Fruit fly (Drosophila melanogaster) whole organism, embryonic: ENCODE measurements around the gene Cisd2.

Experiments
- Abd-B ChIP-seq: fragments of 200-800 bp; sonication (Bioruptor generic); optimal IDR thresholded peaks from 2 replicates; lab custom pipeline; 2018; ENCODE audit warnings: missing biosample characterization, mild to moderate bottlenecking, missing genetic modification characterization, moderate library complexity
- C15 ChIP-seq: fragments of 200-800 bp; sonication (Bioruptor generic); IDR thresholded peaks from 3 replicates; pipeline ENCODE4 v1.3.6; 2022; ENCODE audit warnings: missing biosample characterization, missing genetic modification characterization
- CG10267 ChIP-seq: fragments of 200-800 bp; sonication (Bioruptor generic); optimal IDR thresholded peaks from 2 replicates; lab custom pipeline; 2018; ENCODE audit warnings: missing biosample characterization, mild to moderate bottlenecking, missing genetic modification characterization, moderate library complexity
- CG12659 ChIP-seq: fragments of 200-800 bp; sonication (Bioruptor generic); optimal IDR thresholded peaks from 3 replicates; lab custom pipeline; 2017; ENCODE audit warnings: mild to moderate bottlenecking, missing biosample characterization, missing genetic modification reagents, missing genetic modification characterization
- CG14710 ChIP-seq: fragments of 200-800 bp; sonication (Bioruptor generic); optimal IDR thresholded peaks from 3 replicates; lab custom pipeline; 2019; ENCODE audit warnings: missing biosample characterization, mild to moderate bottlenecking, missing genetic modification characterization, moderate library complexity
- CG1603 ChIP-seq: fragments of 200-800 bp; sonication (Bioruptor generic); optimal IDR thresholded peaks from 2 replicates; lab custom pipeline; 2019; ENCODE audit warnings: missing biosample characterization, mild to moderate bottlenecking, missing genetic modification characterization, moderate library complexity
- CG17186 ChIP-seq: fragments of 200-800 bp; sonication (Bioruptor generic); optimal IDR thresholded peaks from 3 replicates; lab custom pipeline; 2017; ENCODE audit warnings: missing biosample characterization, missing genetic modification reagents, missing genetic modification characterization
- CG18476 ChIP-seq: fragments of 200-800 bp; sonication (Bioruptor generic); optimal IDR thresholded peaks from 2 replicates; lab custom pipeline; 2016; ENCODE audit warnings: missing biosample characterization, mild to moderate bottlenecking, missing genetic modification characterization
- CG2116 ChIP-seq: fragments of 200-800 bp; sonication (Bioruptor generic); optimal IDR thresholded peaks from 3 replicates; lab custom pipeline; 2018; ENCODE audit warnings: missing biosample characterization, mild to moderate bottlenecking, missing genetic modification characterization
- CG2120 ChIP-seq: fragments of 200-800 bp; sonication (Bioruptor generic); optimal IDR thresholded peaks from 3 replicates; lab custom pipeline; 2016; ENCODE audit warnings: missing biosample characterization, missing genetic modification characterization
- CG34224 ChIP-seq: fragments of 200-800 bp; sonication (Bioruptor generic); IDR thresholded peaks from 3 replicates; pipeline ENCODE4 v1.3.6; 2022; ENCODE audit warnings: missing biosample characterization, missing genetic modification characterization; ENCODE audit not compliant: partially characterized antibody
- CG42726 ChIP-seq: fragments of 200-800 bp; sonication (Bioruptor generic); IDR thresholded peaks from 2 replicates; pipeline ENCODE4 v1.3.6; 2022; ENCODE audit warnings: missing biosample characterization, missing genetic modification characterization; ENCODE audit not compliant: partially characterized antibody
- CG7745 ChIP-seq: fragments of 200-800 bp; sonication (Bioruptor generic); optimal IDR thresholded peaks from 2 replicates; lab custom pipeline; 2018; ENCODE audit warnings: missing biosample characterization, mild to moderate bottlenecking, missing genetic modification characterization, moderate library complexity
- Dll ChIP-seq: fragments of 200-800 bp; sonication (Bioruptor generic); IDR thresholded peaks from 4 replicates; pipeline ENCODE4 v1.3.6; 2022; ENCODE audit warnings: missing biosample characterization, missing genetic modification characterization; ENCODE audit not compliant: partially characterized antibody
- Doc3 ChIP-seq: fragments of 200-800 bp; sonication (Bioruptor generic); IDR thresholded peaks from 3 replicates; pipeline ENCODE4 v1.3.6; 2022; ENCODE audit warnings: missing biosample characterization, missing genetic modification characterization; ENCODE audit not compliant: partially characterized antibody
- Fer3 ChIP-seq: fragments of 200-800 bp; sonication (Bioruptor generic); optimal IDR thresholded peaks from 2 replicates; lab custom pipeline; 2018; ENCODE audit warnings: missing biosample characterization, mild to moderate bottlenecking, missing genetic modification characterization, moderate library complexity
- HLH4C ChIP-seq: fragments of 200-800 bp; sonication (Bioruptor generic); IDR thresholded peaks from 3 replicates; pipeline ENCODE4 v1.3.6; 2022; ENCODE audit warnings: missing biosample characterization, missing genetic modification characterization; ENCODE audit not compliant: partially characterized antibody
- Jarid2 ChIP-seq: fragments of 200-800 bp; sonication (Bioruptor generic); optimal IDR thresholded peaks from 3 replicates; lab custom pipeline; 2017; ENCODE audit warnings: mild to moderate bottlenecking, missing biosample characterization, missing genetic modification reagents, missing genetic modification characterization
- Mrtf ChIP-seq: fragments of 200-800 bp; sonication (Bioruptor generic); IDR thresholded peaks from 3 replicates; pipeline ENCODE4 v1.3.6; 2022; ENCODE audit warnings: missing biosample characterization, missing genetic modification characterization
- Nf-YB ChIP-seq: fragments of 200-800 bp; sonication (Bioruptor generic); optimal IDR thresholded peaks from 3 replicates; lab custom pipeline; 2019; ENCODE audit warnings: missing biosample characterization, mild to moderate bottlenecking, missing genetic modification characterization, moderate library complexity
- Nf-YC ChIP-seq: fragments of 200-800 bp; optimal IDR thresholded peaks from 3 replicates; lab custom pipeline; 2019; ENCODE audit warnings: missing biosample characterization, mild to moderate bottlenecking, missing genetic modification characterization, moderate library complexity
- Oaz ChIP-seq: fragments of 200-800 bp; sonication (Bioruptor generic); IDR thresholded peaks from 2 replicates; pipeline ENCODE4 v1.3.6; 2022; ENCODE audit warnings: missing biosample characterization, missing genetic modification characterization
- Opbp ChIP-seq: fragments of 200-800 bp; sonication (Bioruptor generic); IDR thresholded peaks from 3 replicates; pipeline ENCODE4 v1.3.6; 2022; ENCODE audit warnings: missing biosample characterization, missing genetic modification characterization; ENCODE audit not compliant: partially characterized antibody
- Stat92E ChIP-seq, 3 experiments: fragments of >200 bp in 2 of 3; fragments of 200-800 bp in 1 of 3; sonication (Bioruptor generic) in 1 of 3; optimal IDR thresholded peaks; 2 replicates each; lab custom pipeline; 2017 to 2019; ENCODE audit warnings: missing biosample characterization in 3 of 3, missing genetic modification characterization in 3 of 3, mild to moderate bottlenecking in 1 of 3, moderate library complexity in 1 of 3
- YL-1 ChIP-seq: fragments of 200-800 bp; sonication (Bioruptor generic); optimal IDR thresholded peaks from 3 replicates; lab custom pipeline; 2017; ENCODE audit warnings: missing biosample characterization, mild to moderate bottlenecking, missing genetic modification characterization
- chinmo ChIP-seq: fragments of 200-800 bp; sonication (Bioruptor generic); IDR thresholded peaks from 4 replicates; pipeline ENCODE4 v1.3.6; 2022; ENCODE audit warnings: missing biosample characterization, missing genetic modification characterization; ENCODE audit not compliant: partially characterized antibody
- chm ChIP-seq: fragments of 200-800 bp; sonication (Bioruptor generic); IDR thresholded peaks from 2 replicates; pipeline ENCODE4 v1.3.6; 2022; ENCODE audit warnings: missing biosample characterization, missing genetic modification characterization
- grau ChIP-seq: fragments of 200-800 bp; optimal IDR thresholded peaks from 3 replicates; lab custom pipeline; 2019; ENCODE audit warnings: missing biosample characterization, mild to moderate bottlenecking, missing genetic modification characterization, moderate library complexity
- grn ChIP-seq: fragments of 200-800 bp; sonication (Bioruptor generic); optimal IDR thresholded peaks from 3 replicates; lab custom pipeline; 2017; ENCODE audit warnings: missing biosample characterization, missing genetic modification characterization
- gro ChIP-seq: fragments of 200-800 bp; sonication (Bioruptor generic); optimal IDR thresholded peaks from 2 replicates; lab custom pipeline; 2016; ENCODE audit warnings: missing biosample characterization, missing genetic modification characterization
- ham ChIP-seq: fragments of 200-800 bp; sonication (Bioruptor generic); IDR thresholded peaks from 2 replicates; pipeline ENCODE4 v1.3.6; 2022; ENCODE audit warnings: missing biosample characterization, missing genetic modification characterization
- hb ChIP-seq: fragments of 200-800 bp; sonication (Bioruptor generic); IDR thresholded peaks from 3 replicates; pipeline ENCODE4 v1.3.6; 2022; ENCODE audit warnings: missing biosample characterization, missing genetic modification characterization; ENCODE audit not compliant: partially characterized antibody
- inv ChIP-seq: fragments of 200-800 bp; sonication (Bioruptor generic); IDR thresholded peaks from 2 replicates; pipeline ENCODE4 v1.3.6; 2022; ENCODE audit warnings: missing biosample characterization, missing genetic modification characterization; ENCODE audit not compliant: partially characterized antibody
- knrl ChIP-seq: fragments of 200-800 bp; sonication (Bioruptor generic); IDR thresholded peaks from 3 replicates; pipeline ENCODE4 v1.3.6; 2022; ENCODE audit warnings: missing biosample characterization, missing genetic modification characterization; ENCODE audit not compliant: partially characterized antibody
- nmo ChIP-seq: fragments of 200-800 bp; sonication (Bioruptor generic); optimal IDR thresholded peaks from 2 replicates; lab custom pipeline; 2018; ENCODE audit warnings: missing biosample characterization, mild to moderate bottlenecking, missing genetic modification characterization, moderate library complexity
- prd ChIP-seq, 3 experiments: fragments of >200 bp in 2 of 3; fragments of 200-800 bp in 1 of 3; sonication (Bioruptor generic) in 1 of 3; optimal IDR thresholded peaks in 2 of 3; IDR thresholded peaks in 1 of 3; 2 replicates in 2 of 3; 3 replicates in 1 of 3; pipeline versions ENCODE4 v1.3.6 to Lab custom; 2017 to 2022; ENCODE audit warnings: missing biosample characterization in 1 of 3, missing genetic modification characterization in 1 of 3
- pros ChIP-seq: fragments of 200-800 bp; sonication (Bioruptor generic); optimal IDR thresholded peaks from 3 replicates; lab custom pipeline; 2019; ENCODE audit warnings: missing biosample characterization, mild to moderate bottlenecking, missing genetic modification characterization, moderate library complexity
- repo ChIP-seq: fragments of 200-800 bp; sonication (Bioruptor generic); optimal IDR thresholded peaks from 2 replicates; lab custom pipeline; 2016; ENCODE audit warnings: missing biosample characterization, missing genetic modification characterization
- row ChIP-seq: fragments of 200-800 bp; sonication (Bioruptor generic); IDR thresholded peaks from 3 replicates; pipeline ENCODE4 v1.3.6; 2022; ENCODE audit warnings: missing biosample characterization, missing genetic modification characterization
- sd ChIP-seq: fragments of 200-800 bp; sonication (Bioruptor generic); optimal IDR thresholded peaks from 3 replicates; lab custom pipeline; 2018; ENCODE audit warnings: missing biosample characterization, mild to moderate bottlenecking, missing genetic modification characterization, moderate library complexity
- slbo ChIP-seq: fragments of 200-800 bp; sonication (Bioruptor generic); IDR thresholded peaks from 2 replicates; pipeline ENCODE4 v1.3.6; 2022; ENCODE audit warnings: missing biosample characterization, missing genetic modification characterization
- sna ChIP-seq: fragments of 200-800 bp; sonication (Bioruptor generic); IDR thresholded peaks from 2 replicates; pipeline ENCODE4 v1.3.6; 2022; ENCODE audit warnings: missing biosample characterization, missing genetic modification characterization; ENCODE audit not compliant: partially characterized antibody
- sob ChIP-seq: fragments of 200-800 bp; sonication (Bioruptor generic); IDR thresholded peaks from 2 replicates; pipeline ENCODE4 v1.3.6; 2022; ENCODE audit warnings: missing biosample characterization, missing genetic modification characterization
- sug ChIP-seq: fragments of 200-800 bp; optimal IDR thresholded peaks from 2 replicates; lab custom pipeline; 2019; ENCODE audit warnings: missing biosample characterization, mild to moderate bottlenecking, missing genetic modification characterization, moderate library complexity
- vnd ChIP-seq: fragments of 200-800 bp; sonication (Bioruptor generic); IDR thresholded peaks from 3 replicates; pipeline ENCODE4 v1.3.6; 2022; ENCODE audit warnings: missing biosample characterization, missing genetic modification characterization; ENCODE audit not compliant: partially characterized antibody

Cisd2 gene

DNA sequence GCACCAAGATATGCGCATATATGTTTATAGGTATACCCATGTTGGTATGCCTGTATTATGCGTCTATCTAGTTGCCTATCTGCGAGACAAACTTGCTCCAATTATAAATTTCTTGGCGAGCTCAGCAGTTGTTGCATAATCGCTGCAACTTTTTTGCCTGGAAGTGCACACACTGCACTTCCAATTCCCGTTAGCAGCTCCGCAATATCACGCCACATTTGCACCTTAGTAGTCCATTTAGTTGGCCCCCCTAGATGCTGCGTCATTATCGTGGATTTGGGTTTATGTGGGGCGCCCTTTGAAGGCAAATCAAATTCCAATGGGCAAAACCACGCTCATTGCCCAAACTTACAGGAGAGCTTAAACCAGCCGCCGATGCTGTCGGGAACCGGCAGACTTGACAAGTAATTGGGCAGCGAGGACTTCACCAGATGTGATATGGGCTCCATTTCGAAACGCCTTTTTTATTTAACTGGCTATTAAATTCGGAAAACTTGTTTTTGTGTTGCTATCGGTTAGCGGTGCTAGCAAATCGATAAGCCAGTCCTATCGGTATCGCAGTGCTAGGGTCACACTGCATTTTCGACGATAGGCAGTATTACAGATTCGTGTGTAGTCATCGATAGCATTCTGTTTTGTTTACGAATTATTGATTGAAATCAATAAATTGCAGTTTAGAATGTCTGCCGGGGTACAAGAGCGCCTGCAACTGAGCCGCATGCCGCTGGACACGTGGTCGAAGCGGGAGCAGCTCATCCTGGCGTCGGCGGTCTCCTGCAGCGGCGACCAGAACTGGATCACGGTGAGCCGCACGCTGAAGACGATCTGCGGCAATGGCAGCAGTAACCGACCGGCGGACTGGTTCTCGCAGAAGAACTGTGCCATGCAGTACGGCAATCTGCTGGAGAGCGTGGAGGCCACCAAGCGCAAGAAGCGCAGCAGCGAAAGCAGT lies at the start of gene Cisd2, which contains the start of gene Brd8:
TSS of gene Cisd2 (minus strand) at position 538 of the 952 bp plus-strand sequence.
TSS of gene Brd8 (plus strand) at position 595 of the 952 bp plus-strand sequence.
- no peak for TF ChIP-seq pros (GFP tag; lab: Kevin White, UChicago)
- peak; percentile 96 for TF ChIP-seq Opbp (GFP tag; lab: Robert Waterston, UW)
- peak; percentile 25; the same call in 1 of the 2 replicates for TF ChIP-seq slbo (GFP tag; lab: Robert Waterston, UW)
- peak; percentile 54 for TF ChIP-seq sd (tag; lab: Kevin White, UChicago)
- peak; percentile 28 for TF ChIP-seq Nf-YC (tag; lab: Kevin White, UChicago)
- no peak for TF ChIP-seq CG7745 (tag; lab: Kevin White, UChicago)
- TF ChIP-seq nmo (GFP tag; lab: Kevin White, UChicago) = peak; percentile 43
- TF ChIP-seq Dll (GFP tag; lab: Robert Waterston, UW) = peak; percentile 89
- TF ChIP-seq hb (GFP tag; lab: Robert Waterston, UW) = peak; percentile 96
- TF ChIP-seq C15 (GFP tag; lab: Robert Waterston, UW) = no peak
- peak; percentile 88 for TF ChIP-seq knrl (GFP tag; lab: Robert Waterston, UW)
- TF ChIP-seq CG2120 = peak; percentile 7
- TF ChIP-seq prd (optimal IDR thresholded peaks at IDR 0.05; lab: Kevin White, UChicago) = no peak
- TF ChIP-seq prd (GFP tag; IDR thresholded peaks at IDR 0.05; lab: Robert Waterston, UW) = 0 out of 3 replicates have a peak, but pooled peaks have one; percentile 4
- TF ChIP-seq CG2116 (GFP tag; lab: Kevin White, UChicago) = peak; percentile 90
- TF ChIP-seq HLH4C (GFP tag; lab: Robert Waterston, UW) = peak; percentile 98
- no peak for TF ChIP-seq Nf-YB (GFP tag; lab: Kevin White, UChicago)
- TF ChIP-seq CG14710 = peak; percentile 54
- peak; percentile 87 for TF ChIP-seq sna
- peak; percentile 31 for TF ChIP-seq Abd-B (GFP tag; lab: Kevin White, UChicago)
- TF ChIP-seq sob (GFP tag; lab: Robert Waterston, UW) = 0 out of 2 replicates have a peak, but pooled peaks have one; percentile 27
- TF ChIP-seq ham (GFP tag; lab: Robert Waterston, UW) = no peak
- TF ChIP-seq Mrtf = no peak
- TF ChIP-seq CG34224 (GFP tag; lab: Robert Waterston, UW) = peak; percentile 98
- peak in 1 of 3 experiments; percentile 6 for TF ChIP-seq Stat92E (GFP tag; optimal IDR thresholded peaks at IDR 0.05; lab: Kevin White, UChicago)
- peak; percentile 8 for TF ChIP-seq grau (tag; lab: Kevin White, UChicago)
- peak; percentile 90 for TF ChIP-seq inv
- TF ChIP-seq CG18476 (GFP tag; lab: Kevin White, UChicago) = no peak
- TF ChIP-seq CG17186 (GFP tag; lab: Kevin White, UChicago) = peak; percentile 89
- TF ChIP-seq repo = peak; percentile 29
- no peak for TF ChIP-seq chm
- peak; percentile 76 for TF ChIP-seq Doc3
- peak; percentile 19 for TF ChIP-seq sug (tag; lab: Kevin White, UChicago)
- no peak for TF ChIP-seq Fer3
- TF ChIP-seq CG12659 (GFP tag; lab: Kevin White, UChicago) = peak; percentile 69
- peak; percentile 77; the same call in 1 of the 2 replicates for TF ChIP-seq CG42726 (GFP tag; lab: Robert Waterston, UW)
- peak; percentile 26 for TF ChIP-seq gro
- peak; percentile 93 for TF ChIP-seq vnd (GFP tag; lab: Robert Waterston, UW)
- peak; percentile 73 for TF ChIP-seq CG1603 (tag; lab: Kevin White, UChicago)
- peak; percentile 29 for TF ChIP-seq grn (GFP tag; lab: Kevin White, UChicago)
- TF ChIP-seq chinmo (GFP tag; lab: Robert Waterston, UW) = peak; percentile 97
- TF ChIP-seq row = peak; percentile 31; the same call in 1 of the 3 replicates
- peak; percentile 38 for TF ChIP-seq CG10267
- TF ChIP-seq Jarid2 (GFP tag; lab: Kevin White, UChicago) = no peak
- TF ChIP-seq Oaz (GFP tag; lab: Robert Waterston, UW) = no peak
- peak; percentile 79 for TF ChIP-seq YL-1
